Fruit fly (Drosophila melanogaster) whole organism, embryonic: ENCODE measurements around the gene Dlip1.

Experiments
- BEAF-32 ChIP-seq: fragments of 200-800 bp; sonication (Bioruptor generic); optimal IDR thresholded peaks from 3 replicates; lab custom pipeline; 2017; ENCODE audit warnings: missing biosample characterization, missing genetic modification characterization, mild to moderate bottlenecking, moderate library complexity, missing genetic modification reagents
- CG12104 ChIP-seq: fragments of 200-800 bp; sonication (Bioruptor generic); optimal IDR thresholded peaks from 3 replicates; lab custom pipeline; 2016; ENCODE audit warnings: missing biosample characterization, missing genetic modification characterization
- CG12391 ChIP-seq: fragments of 200-800 bp; sonication (Bioruptor generic); optimal IDR thresholded peaks from 3 replicates; lab custom pipeline; 2018; ENCODE audit warnings: missing biosample characterization, mild to moderate bottlenecking, missing genetic modification characterization, moderate library complexity
- CG13894 ChIP-seq: fragments of 200-800 bp; sonication (Bioruptor generic); optimal IDR thresholded peaks from 3 replicates; lab custom pipeline; 2018; ENCODE audit warnings: missing biosample characterization, mild to moderate bottlenecking, missing genetic modification characterization, moderate library complexity
- CG14710 ChIP-seq: fragments of 200-800 bp; sonication (Bioruptor generic); optimal IDR thresholded peaks from 3 replicates; lab custom pipeline; 2019; ENCODE audit warnings: missing biosample characterization, mild to moderate bottlenecking, missing genetic modification characterization, moderate library complexity
- CG14860 ChIP-seq: fragments of 200-800 bp; sonication (Bioruptor generic); IDR thresholded peaks from 3 replicates; pipeline ENCODE4 v1.3.6; 2022; ENCODE audit warnings: missing biosample characterization, missing genetic modification characterization; ENCODE audit not compliant: partially characterized antibody
- CG15514 ChIP-seq: fragments of 200-800 bp; sonication (Bioruptor generic); optimal IDR thresholded peaks from 3 replicates; lab custom pipeline; 2017; ENCODE audit warnings: missing biosample characterization, missing genetic modification characterization, mild to moderate bottlenecking, moderate library complexity, missing genetic modification reagents
- CG17568 ChIP-seq: fragments of 200-800 bp; sonication (Bioruptor generic); optimal IDR thresholded peaks from 2 replicates; lab custom pipeline; 2018; ENCODE audit warnings: missing biosample characterization, mild to moderate bottlenecking, missing genetic modification characterization, moderate library complexity
- CG17829 ChIP-seq: fragments of 200-800 bp; optimal IDR thresholded peaks from 2 replicates; lab custom pipeline; 2019; ENCODE audit warnings: missing biosample characterization, mild to moderate bottlenecking, missing genetic modification characterization, moderate library complexity
- CG2129 ChIP-seq: fragments of 200-800 bp; sonication (Bioruptor generic); IDR thresholded peaks from 2 replicates; pipeline ENCODE4 v1.3.6; 2022; ENCODE audit warnings: missing biosample characterization, missing genetic modification characterization; ENCODE audit not compliant: partially characterized antibody
- CG32767 ChIP-seq: fragments of 200-800 bp; sonication (Bioruptor generic); IDR thresholded peaks from 2 replicates; pipeline ENCODE4 v1.3.6; 2022; ENCODE audit warnings: missing biosample characterization, missing genetic modification characterization
- CG34224 ChIP-seq: fragments of 200-800 bp; sonication (Bioruptor generic); IDR thresholded peaks from 3 replicates; pipeline ENCODE4 v1.3.6; 2022; ENCODE audit warnings: missing biosample characterization, missing genetic modification characterization; ENCODE audit not compliant: partially characterized antibody
- CG34422 ChIP-seq: fragments of 200-800 bp; sonication (Bioruptor generic); IDR thresholded peaks from 3 replicates; pipeline ENCODE4 v1.3.6; 2022; ENCODE audit warnings: missing biosample characterization, missing genetic modification characterization
- CG3847 ChIP-seq: fragments of 200-800 bp; sonication (Bioruptor generic); IDR thresholded peaks from 2 replicates; pipeline ENCODE4 v1.3.6; 2022; ENCODE audit warnings: missing biosample characterization, missing genetic modification characterization
- CG42726 ChIP-seq: fragments of 200-800 bp; sonication (Bioruptor generic); IDR thresholded peaks from 2 replicates; pipeline ENCODE4 v1.3.6; 2022; ENCODE audit warnings: missing biosample characterization, missing genetic modification characterization; ENCODE audit not compliant: partially characterized antibody
- CG4617 ChIP-seq: fragments of 200-800 bp; sonication (Bioruptor generic); optimal IDR thresholded peaks from 3 replicates; lab custom pipeline; 2016; ENCODE audit warnings: missing biosample characterization, missing genetic modification characterization, borderline replicate concordance
- CG7963 ChIP-seq: fragments of 200-800 bp; sonication (Bioruptor generic); IDR thresholded peaks from 3 replicates; pipeline ENCODE4 v1.3.6; 2022; ENCODE audit warnings: missing biosample characterization, missing genetic modification characterization; ENCODE audit not compliant: partially characterized antibody
- CG8290 ChIP-seq, 3 experiments: fragments of 200-800 bp; sonication (Bioruptor generic); optimal IDR thresholded peaks; 2 replicates each; lab custom pipeline; 2016 to 2019; ENCODE audit warnings: missing biosample characterization in 3 of 3, missing genetic modification characterization in 3 of 3, mild to moderate bottlenecking in 2 of 3, moderate library complexity in 1 of 3
- CG8765 ChIP-seq: fragments of 200-800 bp; sonication (Bioruptor generic); IDR thresholded peaks from 2 replicates; pipeline ENCODE4 v1.3.6; 2022; ENCODE audit warnings: missing biosample characterization, missing genetic modification characterization
- CG9437 ChIP-seq: fragments of 200-800 bp; sonication (Bioruptor generic); optimal IDR thresholded peaks from 2 replicates; lab custom pipeline; 2018; ENCODE audit warnings: missing biosample characterization, mild to moderate bottlenecking, missing genetic modification characterization
- Dad ChIP-seq: fragments of 200-800 bp; sonication (Bioruptor generic); optimal IDR thresholded peaks from 3 replicates; lab custom pipeline; 2016; ENCODE audit warnings: missing biosample characterization, missing genetic modification characterization
- Dbx ChIP-seq: fragments of 200-800 bp; sonication (Bioruptor generic); IDR thresholded peaks from 3 replicates; pipeline ENCODE4 v1.3.6; 2022; ENCODE audit warnings: missing biosample characterization, missing genetic modification characterization
- Dll ChIP-seq: fragments of 200-800 bp; sonication (Bioruptor generic); IDR thresholded peaks from 4 replicates; pipeline ENCODE4 v1.3.6; 2022; ENCODE audit warnings: missing biosample characterization, missing genetic modification characterization; ENCODE audit not compliant: partially characterized antibody
- Doc3 ChIP-seq: fragments of 200-800 bp; sonication (Bioruptor generic); IDR thresholded peaks from 3 replicates; pipeline ENCODE4 v1.3.6; 2022; ENCODE audit warnings: missing biosample characterization, missing genetic modification characterization; ENCODE audit not compliant: partially characterized antibody
- Dp ChIP-seq: fragments of 200-800 bp; sonication (Bioruptor generic); optimal IDR thresholded peaks from 2 replicates; lab custom pipeline; 2018; ENCODE audit warnings: missing biosample characterization, mild to moderate bottlenecking, missing genetic modification characterization, moderate library complexity
- E2f2 ChIP-seq: fragments of 200-800 bp; sonication (Bioruptor generic); IDR thresholded peaks from 2 replicates; pipeline ENCODE4 v1.3.6; 2022; ENCODE audit warnings: missing biosample characterization, missing genetic modification characterization
- Opbp ChIP-seq: fragments of 200-800 bp; sonication (Bioruptor generic); IDR thresholded peaks from 3 replicates; pipeline ENCODE4 v1.3.6; 2022; ENCODE audit warnings: missing biosample characterization, missing genetic modification characterization; ENCODE audit not compliant: partially characterized antibody
- Pdp1 ChIP-seq, 2 experiments: fragments of 200-800 bp; sonication (Bioruptor generic); optimal IDR thresholded peaks; 3 replicates each; lab custom pipeline; 2016; ENCODE audit warnings: missing biosample characterization in 2 of 2, missing genetic modification characterization in 2 of 2, mild to moderate bottlenecking in 1 of 2, moderate library complexity in 1 of 2
- Scr ChIP-seq: fragments of 200-800 bp; sonication (Bioruptor generic); IDR thresholded peaks from 2 replicates; pipeline ENCODE4 v1.3.6; 2022; ENCODE audit warnings: missing biosample characterization, missing genetic modification characterization; ENCODE audit not compliant: partially characterized antibody
- Side ChIP-seq: fragments of 200-800 bp; sonication (Bioruptor generic); optimal IDR thresholded peaks from 2 replicates; lab custom pipeline; 2016; ENCODE audit warnings: missing biosample characterization, missing genetic modification characterization
- Sry-δ ChIP-seq: fragments of 200-800 bp; sonication (Bioruptor generic); optimal IDR thresholded peaks from 2 replicates; lab custom pipeline; 2016; ENCODE audit warnings: missing biosample characterization, missing genetic modification characterization
- chinmo ChIP-seq: fragments of 200-800 bp; sonication (Bioruptor generic); IDR thresholded peaks from 4 replicates; pipeline ENCODE4 v1.3.6; 2022; ENCODE audit warnings: missing biosample characterization, missing genetic modification characterization; ENCODE audit not compliant: partially characterized antibody
- crp ChIP-seq, 2 experiments: fragments of 200-800 bp; sonication (Bioruptor generic); optimal IDR thresholded peaks; 2 replicates in 1 of 2; 3 replicates in 1 of 2; lab custom pipeline; 2017; ENCODE audit warnings: missing biosample characterization in 2 of 2, missing genetic modification characterization in 2 of 2, mild to moderate bottlenecking in 1 of 2, moderate library complexity in 1 of 2
- dimm ChIP-seq: fragments of 200-800 bp; sonication (Bioruptor generic); IDR thresholded peaks from 2 replicates; pipeline ENCODE4 v1.3.6; 2022; ENCODE audit warnings: missing biosample characterization, missing genetic modification characterization
- exex ChIP-seq: fragments of 200-800 bp; sonication (Bioruptor generic); optimal IDR thresholded peaks from 4 replicates; lab custom pipeline; 2018; ENCODE audit warnings: missing biosample characterization, mild to moderate bottlenecking, missing genetic modification characterization, moderate library complexity
- gfzf ChIP-seq: fragments of 200-800 bp; sonication (Bioruptor generic); optimal IDR thresholded peaks from 2 replicates; lab custom pipeline; 2016; ENCODE audit warnings: missing biosample characterization, mild to moderate bottlenecking, missing genetic modification characterization, moderate library complexity
- hb ChIP-seq: fragments of 200-800 bp; sonication (Bioruptor generic); IDR thresholded peaks from 3 replicates; pipeline ENCODE4 v1.3.6; 2022; ENCODE audit warnings: missing biosample characterization, missing genetic modification characterization; ENCODE audit not compliant: partially characterized antibody
- hbn ChIP-seq: fragments of 200-800 bp; sonication (Bioruptor generic); IDR thresholded peaks from 2 replicates; pipeline ENCODE4 v1.3.6; 2022; ENCODE audit warnings: missing biosample characterization, missing genetic modification characterization; ENCODE audit not compliant: partially characterized antibody
- pita ChIP-seq: fragments of 200-800 bp; sonication (Bioruptor generic); optimal IDR thresholded peaks from 2 replicates; lab custom pipeline; 2017; ENCODE audit warnings: missing biosample characterization, mild to moderate bottlenecking, missing genetic modification characterization
- ranshi ChIP-seq: fragments of 200-800 bp; sonication (Bioruptor generic); IDR thresholded peaks from 2 replicates; pipeline ENCODE4 v1.3.6; 2022; ENCODE audit warnings: missing biosample characterization, missing genetic modification characterization
- row ChIP-seq: fragments of 200-800 bp; sonication (Bioruptor generic); IDR thresholded peaks from 3 replicates; pipeline ENCODE4 v1.3.6; 2022; ENCODE audit warnings: missing biosample characterization, missing genetic modification characterization
- seq ChIP-seq: fragments of 200-800 bp; sonication (Bioruptor generic); IDR thresholded peaks from 2 replicates; pipeline ENCODE4 v1.3.6; 2022; ENCODE audit warnings: missing biosample characterization, missing genetic modification characterization
- sna ChIP-seq: fragments of 200-800 bp; sonication (Bioruptor generic); IDR thresholded peaks from 2 replicates; pipeline ENCODE4 v1.3.6; 2022; ENCODE audit warnings: missing biosample characterization, missing genetic modification characterization; ENCODE audit not compliant: partially characterized antibody
- ssp ChIP-seq: fragments of 200-800 bp; sonication (Bioruptor generic); IDR thresholded peaks from 2 replicates; pipeline ENCODE4 v1.3.6; 2022; ENCODE audit warnings: missing biosample characterization, missing genetic modification characterization
- unc-4 ChIP-seq: fragments of 200-800 bp; sonication (Bioruptor generic); IDR thresholded peaks from 2 replicates; pipeline ENCODE4 v1.3.6; 2022; ENCODE audit warnings: missing biosample characterization, missing genetic modification characterization; ENCODE audit not compliant: partially characterized antibody
- vnd ChIP-seq: fragments of 200-800 bp; sonication (Bioruptor generic); IDR thresholded peaks from 3 replicates; pipeline ENCODE4 v1.3.6; 2022; ENCODE audit warnings: missing biosample characterization, missing genetic modification characterization; ENCODE audit not compliant: partially characterized antibody
- vvl ChIP-seq: fragments of 200-800 bp; sonication (Bioruptor generic); IDR thresholded peaks from 2 replicates; pipeline ENCODE4 v1.3.6; 2022; ENCODE audit warnings: missing biosample characterization, missing genetic modification characterization

The Dlip1 gene

dm6 chrX:9163110-9163509, 4.7 kb downstream of the Dlip1 start, which contains the start of gene mei-P26 (continued):
- peak; percentile 79 for TF ChIP-seq Dll (GFP tag; lab: Robert Waterston, UW)
- no peak for TF ChIP-seq dimm (GFP tag; lab: Robert Waterston, UW)
- peak; percentile 0 for TF ChIP-seq gfzf (GFP tag; lab: Kevin White, UChicago)
- peak; percentile 56 for TF ChIP-seq E2f2
- peak; percentile 51 for TF ChIP-seq Dp (GFP tag; lab: Kevin White, UChicago)
- TF ChIP-seq CG34224 (GFP tag; lab: Robert Waterston, UW): peak; percentile 82
- peak; percentile 85 for TF ChIP-seq Scr (GFP tag; lab: Robert Waterston, UW)
- peak; percentile 44 for TF ChIP-seq CG9437 (GFP tag; lab: Kevin White, UChicago)
- no peak for TF ChIP-seq CG3847 (GFP tag; lab: Robert Waterston, UW)
- peak; percentile 82; the same call in 1 of the 2 replicates for TF ChIP-seq CG42726
- TF ChIP-seq hbn: peak; percentile 76
- TF ChIP-seq CG4617 (GFP tag; lab: Kevin White, UChicago): peak; percentile 6
- peak; percentile 84 for TF ChIP-seq unc-4 (GFP tag; lab: Robert Waterston, UW)
- TF ChIP-seq sna (GFP tag; lab: Robert Waterston, UW): peak; percentile 60; the same call in 1 of the 2 replicates
- TF ChIP-seq BEAF-32 (GFP tag; lab: Kevin White, UChicago): peak; percentile 78
- TF ChIP-seq hb: peak; percentile 81
- TF ChIP-seq CG17829: no peak
- TF ChIP-seq exex (tag; lab: Kevin White, UChicago): peak; percentile 17
- TF ChIP-seq vvl (GFP tag; lab: Robert Waterston, UW): no peak
- peak; percentile 75 for TF ChIP-seq vnd (GFP tag; lab: Robert Waterston, UW)
- TF ChIP-seq Pdp1 (GFP tag; optimal IDR thresholded peaks at IDR 0.05; lab: Kevin White, UChicago): peak in 1 of 2 experiments; percentile 26
- peak; percentile 49; the same call in 2 of the 3 replicates for TF ChIP-seq row
- TF ChIP-seq Opbp: peak; percentile 87
- TF ChIP-seq CG34422: no peak
- peak; percentile 65 for TF ChIP-seq CG2129 (GFP tag; lab: Robert Waterston, UW)
- peak; percentile 12 for TF ChIP-seq CG12391 (tag; lab: Kevin White, UChicago)
- TF ChIP-seq CG14860 (GFP tag; lab: Robert Waterston, UW): peak; percentile 76
- no peak for TF ChIP-seq CG12104 (GFP tag; lab: Kevin White, UChicago)
- TF ChIP-seq CG14710 (tag; lab: Kevin White, UChicago): peak; percentile 26
- peak; percentile 61 for TF ChIP-seq Doc3 (GFP tag; lab: Robert Waterston, UW)
- peak; percentile 94 for TF ChIP-seq chinmo
- TF ChIP-seq pita: no peak
- peak; percentile 78 for TF ChIP-seq Sry-δ (GFP tag; lab: Kevin White, UChicago)
- no peak for TF ChIP-seq seq (GFP tag; lab: Robert Waterston, UW)
- 0 out of 3 replicates have a peak, but pooled peaks have one; percentile 5 for TF ChIP-seq Dbx (GFP tag; lab: Robert Waterston, UW)
- no peak for TF ChIP-seq ssp (GFP tag; lab: Robert Waterston, UW)
- peak in 1 of 2 experiments; percentile 12 for TF ChIP-seq crp (GFP tag; optimal IDR thresholded peaks at IDR 0.05; lab: Kevin White, UChicago)
- TF ChIP-seq CG17568 (GFP tag; lab: Kevin White, UChicago): peak; percentile 58
- peak; percentile 84 for TF ChIP-seq CG7963
- peak; percentile 21 for TF ChIP-seq CG15514 (GFP tag; lab: Kevin White, UChicago)
- no peak for TF ChIP-seq CG8290 (GFP tag; optimal IDR thresholded peaks at IDR 0.05; lab: Kevin White, UChicago)
- peak in 1 of 2 experiments; percentile 38 for TF ChIP-seq CG8290 (tag; optimal IDR thresholded peaks at IDR 0.05; lab: Kevin White, UChicago)
- no peak for TF ChIP-seq Dad (GFP tag; lab: Kevin White, UChicago)
- TF ChIP-seq CG13894 (tag; lab: Kevin White, UChicago): peak; percentile 38
- no peak; the same call in 1 of the 2 replicates for TF ChIP-seq CG32767 (GFP tag; lab: Robert Waterston, UW)
- TF ChIP-seq CG8765 (GFP tag; lab: Robert Waterston, UW): no peak
- no peak for TF ChIP-seq ranshi (GFP tag; lab: Robert Waterston, UW)
- TF ChIP-seq Side: peak; percentile 1
